Worm (Caenorhabditis elegans) whole organism, late embryonic: Measurements from ENCODE around the gene acl-14.

Experiments used
- ama-1 ChIP-seq: fragments of 150-350 bp; optimal IDR thresholded peaks from 2 replicates; lab custom pipeline; 2014
- ceh-48 ChIP-seq: sonication (generic microtip); optimal IDR thresholded peaks from 2 replicates; lab custom pipeline; 2016; ENCODE audit warnings: missing genetic modification characterization, inconsistent platforms, missing compliant biosample characterization
- dve-1 ChIP-seq: sonication (generic microtip); optimal IDR thresholded peaks from 2 replicates; lab custom pipeline; 2017; ENCODE audit warnings: antibody characterized with exemption, mild to moderate bottlenecking, missing genetic modification characterization, missing compliant biosample characterization
- elt-4 ChIP-seq: sonication (generic microtip); optimal IDR thresholded peaks from 2 replicates; lab custom pipeline; 2016; ENCODE audit warnings: missing genetic modification characterization, missing compliant biosample characterization
- lin-11 ChIP-seq: fragments of 200-800 bp; sonication (Bioruptor generic); optimal IDR thresholded peaks from 2 replicates; lab custom pipeline; 2018; ENCODE audit warnings: mild to moderate bottlenecking, missing genetic modification characterization, missing compliant biosample characterization
- nfya-1 ChIP-seq: sonication (generic microtip); optimal IDR thresholded peaks from 2 replicates; lab custom pipeline; 2017; ENCODE audit warnings: missing genetic modification characterization, mild to moderate bottlenecking, missing compliant biosample characterization, antibody characterized with exemption, moderate library complexity
- nhr-11 ChIP-seq: fragments of 150-350 bp; optimal IDR thresholded peaks from 2 replicates; lab custom pipeline; 2014; ENCODE audit warnings: missing biosample characterization, missing genetic modification characterization
- pag-3 ChIP-seq: sonication (generic microtip); optimal IDR thresholded peaks from 2 replicates; lab custom pipeline; 2016; ENCODE audit warnings: missing compliant biosample characterization, missing genetic modification characterization, borderline replicate concordance
- sox-4 ChIP-seq: sonication (generic microtip); optimal IDR thresholded peaks from 2 replicates; lab custom pipeline; 2017; ENCODE audit warnings: mild to moderate bottlenecking, missing genetic modification characterization, inconsistent platforms, missing compliant biosample characterization

ce11 chrV:9316970-9317369, 16.5 kb downstream of the acl-14 start:
- no peak for TF ChIP-seq dve-1
- no peak for TF ChIP-seq lin-11 (tag; lab: Kevin White, UChicago)
- no peak for TF ChIP-seq pag-3 (tag; lab: Kevin White, UChicago)
- no peak for TF ChIP-seq ceh-48 (tag; lab: Kevin White, UChicago)
- no peak for TF ChIP-seq nfya-1
- TF ChIP-seq elt-4, result no peak
- no peak for TF ChIP-seq ama-1 (lab: Kevin White, UChicago)
- no peak for TF ChIP-seq nhr-11
- no peak for TF ChIP-seq sox-4 (tag; lab: Kevin White, UChicago)
